Fruit fly (Drosophila melanogaster) whole organism, pupa: ENCODE measurements around the gene mld.

ENCODE experiments used
- CG10348 ChIP-seq: fragments of 200-800 bp; sonication (Bioruptor generic); IDR thresholded peaks from 2 replicates; pipeline ENCODE4 v1.3.6; 2022; ENCODE audit warnings: missing biosample characterization, missing genetic modification characterization
- CG12605 ChIP-seq: fragments of 200-800 bp; sonication (Bioruptor generic); IDR thresholded peaks from 2 replicates; pipeline ENCODE4 v1.3.6; 2022; ENCODE audit warnings: missing biosample characterization, missing genetic modification characterization
- CG13204 ChIP-seq: fragments of 200-800 bp; sonication (Bioruptor generic); optimal IDR thresholded peaks from 2 replicates; lab custom pipeline; 2018; ENCODE audit warnings: missing biosample characterization, mild to moderate bottlenecking, missing genetic modification characterization, moderate library complexity
- CG14655 ChIP-seq: fragments of 200-800 bp; sonication (Bioruptor generic); optimal IDR thresholded peaks from 3 replicates; lab custom pipeline; 2017; ENCODE audit warnings: mild to moderate bottlenecking, missing biosample characterization, missing genetic modification reagents, missing genetic modification characterization
- CG15710 ChIP-seq: fragments of 200-800 bp; sonication (Bioruptor generic); optimal IDR thresholded peaks from 2 replicates; lab custom pipeline; 2018; ENCODE audit warnings: missing biosample characterization, mild to moderate bottlenecking, missing genetic modification characterization, moderate library complexity
- CG17806 ChIP-seq: fragments of 200-800 bp; sonication (Bioruptor generic); optimal IDR thresholded peaks from 2 replicates; lab custom pipeline; 2018; ENCODE audit warnings: missing biosample characterization, mild to moderate bottlenecking, missing genetic modification characterization, moderate library complexity
- CG32121 ChIP-seq: fragments of 200-800 bp; sonication (Bioruptor generic); IDR thresholded peaks from 2 replicates; pipeline ENCODE4 v1.3.6; 2022; ENCODE audit warnings: missing biosample characterization, missing genetic modification characterization
- CG34367 ChIP-seq: fragments of 200-800 bp; sonication (Bioruptor generic); optimal IDR thresholded peaks from 2 replicates; lab custom pipeline; 2018; ENCODE audit warnings: missing biosample characterization, mild to moderate bottlenecking, missing genetic modification characterization
- CG4496 ChIP-seq: fragments of 200-800 bp; sonication (Bioruptor generic); IDR thresholded peaks from 3 replicates; pipeline ENCODE4 v1.3.6; 2022; ENCODE audit warnings: missing biosample characterization, missing genetic modification characterization
- CG8159 ChIP-seq: fragments of 200-800 bp; sonication (Bioruptor generic); optimal IDR thresholded peaks from 3 replicates; lab custom pipeline; 2018; ENCODE audit warnings: missing biosample characterization, mild to moderate bottlenecking, missing genetic modification characterization, moderate library complexity
- CG8301 ChIP-seq: fragments of 200-800 bp; sonication (Bioruptor generic); optimal IDR thresholded peaks from 2 replicates; lab custom pipeline; 2018; ENCODE audit warnings: missing biosample characterization, mild to moderate bottlenecking, missing genetic modification characterization
- CG9948 ChIP-seq: fragments of 200-800 bp; sonication (Bioruptor generic); optimal IDR thresholded peaks from 2 replicates; lab custom pipeline; 2018; ENCODE audit warnings: missing biosample characterization, mild to moderate bottlenecking, missing genetic modification characterization, moderate library complexity
- D1 ChIP-seq: fragments of 200-800 bp; sonication (Bioruptor generic); optimal IDR thresholded peaks from 2 replicates; lab custom pipeline; 2018; ENCODE audit warnings: missing biosample characterization, mild to moderate bottlenecking, missing genetic modification characterization, moderate library complexity
- EcR ChIP-seq: fragments of 200-800 bp; sonication (Bioruptor generic); optimal IDR thresholded peaks from 3 replicates; lab custom pipeline; 2019; ENCODE audit warnings: missing biosample characterization, missing genetic modification characterization, mild to moderate bottlenecking, moderate library complexity, missing genetic modification reagents
- Ets98B ChIP-seq: fragments of 200-800 bp; sonication (Bioruptor generic); IDR thresholded peaks from 2 replicates; pipeline ENCODE4 v1.3.6; 2022; ENCODE audit warnings: missing biosample characterization, missing genetic modification characterization
- Pif1A ChIP-seq: fragments of 200-800 bp; sonication (Bioruptor generic); optimal IDR thresholded peaks from 3 replicates; lab custom pipeline; 2016; ENCODE audit warnings: missing biosample characterization, missing genetic modification characterization
- Pif1B ChIP-seq: fragments of 200-800 bp; sonication (Bioruptor generic); optimal IDR thresholded peaks from 3 replicates; lab custom pipeline; 2016; ENCODE audit warnings: missing biosample characterization, missing genetic modification characterization
- Snoo ChIP-seq: fragments of 200-800 bp; sonication (Bioruptor generic); optimal IDR thresholded peaks from 3 replicates; lab custom pipeline; 2017; ENCODE audit warnings: missing biosample characterization, mild to moderate bottlenecking, missing genetic modification characterization, inconsistent platforms
- fd96Ca ChIP-seq: fragments of 200-800 bp; sonication (Bioruptor generic); IDR thresholded peaks from 3 replicates; pipeline ENCODE4 v1.3.6; 2022; ENCODE audit warnings: missing biosample characterization, missing genetic modification characterization
- gl ChIP-seq: fragments of 200-800 bp; sonication (Bioruptor generic); optimal IDR thresholded peaks from 2 replicates; lab custom pipeline; 2018; ENCODE audit warnings: missing biosample characterization, mild to moderate bottlenecking, missing genetic modification characterization
- rn ChIP-seq: fragments of 200-800 bp; sonication (Bioruptor generic); IDR thresholded peaks from 2 replicates; pipeline ENCODE4 v1.3.6; 2022; ENCODE audit warnings: missing biosample characterization, missing genetic modification characterization

Gene mld

dm6 chr3R:24582669-24582995, 2.8 kb upstream of the mld start, which contains the start of gene REPTOR:
Gene REPTOR, minus strand, starts transcription at chr3R:24582864.
- TF ChIP-seq CG14655 (GFP tag; lab: Kevin White, UChicago) (no peak), Snoo (peak; percentile 24), Pif1B (GFP tag; lab: Kevin White, UChicago) (peak; percentile 34), CG15710 (tag; lab: Kevin White, UChicago) (peak; percentile 11)

DNA sequence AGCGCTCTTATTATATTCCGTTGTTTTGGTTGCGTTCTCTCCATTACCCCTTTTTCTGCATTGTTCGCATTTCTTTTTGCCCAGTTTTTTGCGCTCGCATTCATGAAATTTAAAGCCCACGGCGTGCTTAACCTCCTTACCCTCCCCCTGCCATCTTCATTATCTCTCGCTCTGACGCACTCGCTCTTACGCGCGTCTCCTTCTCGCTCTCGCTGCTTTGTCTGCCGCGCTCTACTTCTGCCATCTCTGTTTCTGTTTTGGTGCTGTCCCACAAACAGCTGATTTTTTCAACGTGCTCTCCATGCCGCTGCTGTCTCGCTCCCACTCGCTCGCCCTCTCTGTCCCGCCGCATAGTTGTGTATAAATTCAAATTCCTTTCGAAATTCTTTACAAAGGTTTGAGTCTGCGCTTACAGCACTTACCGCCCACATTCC, 1.0 kb downstream of the mld start:
- TF ChIP-seq Ets98B (GFP tag; lab: Robert Waterston, UW) (no peak), CG8301 (tag; lab: Kevin White, UChicago) (no peak), fd96Ca (GFP tag; lab: Robert Waterston, UW) (no peak), CG32121 (GFP tag; lab: Robert Waterston, UW) (no peak), CG15710 (tag; lab: Kevin White, UChicago) (peak; percentile 3), CG8159 (no peak), CG14655 (GFP tag; lab: Kevin White, UChicago) (no peak), rn (GFP tag; lab: Robert Waterston, UW) (no peak), Pif1A (peak; percentile 10), CG12605 (no peak), CG34367 (peak; percentile 8), CG10348 (GFP tag; lab: Robert Waterston, UW) (no peak), CG9948 (no peak), Snoo (peak; percentile 39), CG13204 (GFP tag; lab: Kevin White, UChicago) (peak; percentile 63), gl (no peak), D1 (tag; lab: Kevin White, UChicago) (no peak), EcR (peak; percentile 64)
- TF ChIP-seq, all 21 proteins: peak for 6

DNA sequence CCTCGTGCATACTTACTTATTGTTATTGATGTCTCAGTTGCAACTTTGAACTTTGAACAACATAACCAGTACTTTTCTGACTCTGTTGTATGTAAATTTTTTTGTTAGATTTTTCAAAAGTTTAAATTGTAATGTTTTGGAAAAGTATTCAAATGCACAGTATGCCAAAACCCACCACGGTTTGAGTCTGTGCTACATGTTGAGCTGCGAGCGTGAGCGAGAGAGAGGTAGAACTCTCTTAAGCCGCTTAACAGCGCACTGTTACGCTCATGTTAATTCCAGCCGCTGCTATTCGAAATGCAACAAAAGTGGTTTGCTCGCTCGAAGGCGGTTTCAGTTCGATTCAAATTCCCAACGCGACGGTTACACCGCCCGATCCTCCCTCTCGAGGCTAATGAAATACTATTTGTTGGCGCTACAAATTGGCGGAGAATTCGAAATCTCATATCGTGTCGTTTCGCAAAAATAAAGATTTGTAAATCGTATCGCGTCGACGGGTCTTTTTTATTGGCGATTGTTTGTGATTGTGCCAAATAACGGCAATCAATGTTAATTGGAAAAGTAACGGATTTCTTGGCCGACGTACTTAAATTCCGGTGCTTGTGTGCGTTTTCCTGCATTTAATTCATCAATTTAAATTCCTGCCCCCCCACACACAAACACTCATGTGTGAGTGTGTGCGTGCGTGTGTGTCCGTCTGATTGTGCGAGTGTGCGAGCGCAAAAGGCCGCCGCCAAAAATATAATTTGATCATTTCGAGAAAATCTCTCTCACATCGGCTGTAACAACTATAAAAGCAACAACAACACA, 3.6 kb downstream of the mld start:
- TF ChIP-seq Pif1B (GFP tag; lab: Kevin White, UChicago) (no peak), CG10348 (GFP tag; lab: Robert Waterston, UW) (no peak), CG14655 (GFP tag; lab: Kevin White, UChicago) (no peak), Snoo (peak; percentile 14), CG13204 (GFP tag; lab: Kevin White, UChicago) (peak; percentile 13), EcR (peak; percentile 23), gl (no peak), fd96Ca (GFP tag; lab: Robert Waterston, UW) (no peak)

DNA sequence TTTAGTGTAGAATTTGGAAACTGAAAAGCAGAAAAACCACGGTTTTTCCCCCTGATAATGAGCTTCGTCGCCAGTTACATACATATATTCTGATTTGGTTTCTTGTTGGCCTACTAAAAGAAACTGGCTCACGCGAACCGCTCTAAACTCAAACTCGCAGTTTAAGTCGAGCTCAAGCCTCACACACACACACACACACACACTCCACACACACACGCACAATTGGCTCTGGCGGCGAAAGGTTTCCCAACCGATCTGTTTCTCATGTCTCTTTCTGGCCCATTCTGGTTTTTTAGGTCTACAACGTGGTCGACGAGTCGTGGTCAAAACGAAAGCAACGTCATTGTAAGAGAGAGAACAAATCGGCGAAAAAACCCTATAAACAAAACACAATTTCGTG, 4.8 kb downstream of the mld start:
- peak; percentile 4 for TF ChIP-seq EcR
- TF ChIP-seq CG8159, result no peak

dm6 chr3R:24593733-24594132, 8.3 kb downstream of the mld start:
- TF ChIP-seq CG10348 (GFP tag; lab: Robert Waterston, UW) (no peak), Pif1A (no peak), CG14655 (GFP tag; lab: Kevin White, UChicago) (no peak), D1 (tag; lab: Kevin White, UChicago) (no peak), Ets98B (GFP tag; lab: Robert Waterston, UW) (peak; percentile 17; the same call in 1 of the 2 replicates), gl (no peak), CG8159 (no peak), Snoo (no peak), Pif1B (GFP tag; lab: Kevin White, UChicago) (no peak), CG4496 (no peak), CG15710 (tag; lab: Kevin White, UChicago) (no peak), CG13204 (GFP tag; lab: Kevin White, UChicago) (peak; percentile 46), CG8301 (tag; lab: Kevin White, UChicago) (no peak), CG17806 (tag; lab: Kevin White, UChicago) (no peak), EcR (peak; percentile 67), CG9948 (no peak)

- TF ChIP-seq Ets98B (GFP tag; lab: Robert Waterston, UW) (no peak), EcR (no peak), CG8301 (tag; lab: Kevin White, UChicago) (no peak), Pif1B (GFP tag; lab: Kevin White, UChicago) (no peak), CG15710 (tag; lab: Kevin White, UChicago) (no peak), CG8159 (no peak)
- TF ChIP-seq, all 21 proteins: peak for 0
These were observed 10.1 kb downstream of the mld start for dm6 chr3R:24595330-24596114.

DNA sequence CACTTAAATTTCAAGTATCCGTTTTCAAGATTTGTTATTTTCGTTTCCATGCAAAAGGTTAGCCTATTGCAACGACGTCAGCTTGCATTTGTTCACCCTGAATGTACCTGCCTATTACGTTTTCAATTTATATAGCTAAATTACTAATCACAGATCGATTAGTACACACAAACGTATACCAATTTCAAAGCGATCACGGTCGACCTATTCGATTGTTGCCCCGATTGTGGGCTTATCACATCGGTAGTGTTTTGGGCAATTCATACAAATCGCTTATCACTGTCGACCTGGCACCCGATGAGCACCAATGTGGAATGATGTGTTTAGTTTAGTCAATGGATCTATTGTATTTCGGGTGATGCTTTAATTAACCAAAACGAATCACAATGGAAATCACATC, 11.4 kb downstream of the mld start:
- TF ChIP-seq rn (GFP tag; lab: Robert Waterston, UW) (no peak), CG10348 (GFP tag; lab: Robert Waterston, UW) (no peak), CG12605 (no peak), CG13204 (GFP tag; lab: Kevin White, UChicago) (no peak), CG14655 (GFP tag; lab: Kevin White, UChicago) (no peak), CG34367 (no peak), Snoo (no peak), Ets98B (GFP tag; lab: Robert Waterston, UW) (no peak), CG32121 (GFP tag; lab: Robert Waterston, UW) (no peak), Pif1B (GFP tag; lab: Kevin White, UChicago) (no peak), CG9948 (no peak), D1 (tag; lab: Kevin White, UChicago) (no peak)
